Worm (Caenorhabditis elegans): Measurements from ENCODE around the gene madd-2.

The madd-2 gene

ce11 chrV:1230540-1230939, 4.7 kb downstream of the madd-2 start:
- TF ChIP-seq sem-4 (tag; optimal IDR thresholded peaks at IDR 0.05) (no peak), nhr-237 (tag; optimal IDR thresholded peaks at IDR 0.05) (no peak), mbf-1 (tag; optimal IDR thresholded peaks at IDR 0.05) (no peak), nhr-6 (tag; optimal IDR thresholded peaks at IDR 0.05) (no peak), ceh-82 (tag; optimal IDR thresholded peaks at IDR 0.05) (no peak), ztf-1 (GFP tag; conservative IDR thresholded peaks at IDR 0.05) (no peak), snpc-4 (tag; optimal IDR thresholded peaks at IDR 0.05) (no peak), lin-13 (GFP tag; optimal IDR thresholded peaks at IDR 0.05) (no peak)

- TF ChIP-seq nhr-25 (tag; optimal IDR thresholded peaks at IDR 0.05) (no peak), mbf-1 (tag; optimal IDR thresholded peaks at IDR 0.05) (no peak), lin-39 (tag; optimal IDR thresholded peaks at IDR 0.05) (peak; percentile 23), lsy-2 (tag; optimal IDR thresholded peaks at IDR 0.05) (peak in 1 of 2 experiments; percentile 17), sem-4 (tag; optimal IDR thresholded peaks at IDR 0.05) (no peak), mab-5 (tag; optimal IDR thresholded peaks at IDR 0.05) (peak; percentile 32), F13H6.1 (tag; optimal IDR thresholded peaks at IDR 0.05) (no peak), nhr-129 (tag; optimal IDR thresholded peaks at IDR 0.05) (peak; percentile 66)
These were observed 6.2 kb downstream of the madd-2 start for ce11 chrV:1228884-1229662.

- TF ChIP-seq elt-1 (tag; optimal IDR thresholded peaks at IDR 0.05) (no peak), lin-11 (tag; optimal IDR thresholded peaks at IDR 0.05) (no peak), mab-5 (tag; optimal IDR thresholded peaks at IDR 0.05) (peak; percentile 90)
These were observed 7.2 kb downstream of the madd-2 start for ce11 chrV:1227756-1228665.

ce11 chrV:1226239-1226638, 9.0 kb downstream of the madd-2 start:
- TF ChIP-seq crh-2 (tag; optimal IDR thresholded peaks at IDR 0.05) (no peak), ztf-1 (GFP tag; conservative IDR thresholded peaks at IDR 0.05) (no peak), ztf-4 (tag; optimal IDR thresholded peaks at IDR 0.05) (no peak), blmp-1 (tag; optimal IDR thresholded peaks at IDR 0.05; ENCODE audit: insufficient read depth) (no peak), lsy-2 (tag; optimal IDR thresholded peaks at IDR 0.05) (no peak)

ce11 chrV:1223559-1223958, 11.7 kb downstream of the madd-2 start:
- TF ChIP-seq F13H6.1 (tag; optimal IDR thresholded peaks at IDR 0.05) (no peak), nhr-237 (tag; optimal IDR thresholded peaks at IDR 0.05) (no peak), nhr-129 (tag; optimal IDR thresholded peaks at IDR 0.05) (no peak), lin-39 (tag; optimal IDR thresholded peaks at IDR 0.05) (no peak), Y55F3AM.14 (GFP tag; optimal IDR thresholded peaks at IDR 0.05) (no peak), alr-1 (tag; optimal IDR thresholded peaks at IDR 0.05) (no peak), nhr-23 (tag; optimal IDR thresholded peaks at IDR 0.05) (no peak), ceh-16 (tag; optimal IDR thresholded peaks at IDR 0.05) (no peak), unc-39 (tag; optimal IDR thresholded peaks at IDR 0.05) (no peak), aly-2 (tag; optimal IDR thresholded peaks at IDR 0.05) (no peak), nhr-21 (tag; optimal IDR thresholded peaks at IDR 0.05) (no peak), unc-55 (GFP tag; optimal IDR thresholded peaks at IDR 0.05) (no peak), zag-1 (tag; optimal IDR thresholded peaks at IDR 0.05) (no peak), egl-27 (tag; optimal IDR thresholded peaks at IDR 0.05) (no peak), unc-62 (GFP tag; optimal IDR thresholded peaks at IDR 0.05) (no peak), nhr-11 (tag; optimal IDR thresholded peaks at IDR 0.05) (no peak), sma-3 (GFP tag; optimal IDR thresholded peaks at IDR 0.05) (no peak)

All from whole organism, L2 larva.